Worm (Caenorhabditis elegans) whole organism, midembryonic: ENCODE results near the gene H27A22.1.

Source experiments
- T22C8.4 ChIP-seq: fragments of 200-800 bp; sonication (Bioruptor generic); IDR thresholded peaks from 2 replicates; pipeline ENCODE4 v1.3.6; 2022; ENCODE audit warnings: missing genetic modification characterization, missing compliant biosample characterization
- cog-1 ChIP-seq: sonication (generic microtip); optimal IDR thresholded peaks from 2 replicates; lab custom pipeline; 2016; ENCODE audit warnings: missing genetic modification characterization, missing compliant biosample characterization
- flt-1 ChIP-seq: fragments of 200-800 bp; sonication (Bioruptor generic); IDR thresholded peaks from 2 replicates; pipeline ENCODE4 v1.3.6; 2022; ENCODE audit warnings: missing genetic modification characterization, missing compliant biosample characterization
- klf-2 ChIP-seq: fragments of 200-800 bp; sonication (Bioruptor generic); conservative IDR thresholded peaks from 2 replicates; pipeline ENCODE4 v1.3.6; 2022; ENCODE audit warnings: missing genetic modification reagents, missing genetic modification characterization, missing compliant biosample characterization
- med-1 ChIP-seq: sonication (generic microtip); optimal IDR thresholded peaks from 2 replicates; lab custom pipeline; 2017; ENCODE audit warnings: missing genetic modification characterization, mild to moderate bottlenecking, missing compliant biosample characterization, antibody characterized with exemption, missing genetic modification reagents; ENCODE audit not compliant: insufficient read depth
- ref-1 ChIP-seq: fragments of 200-800 bp; sonication (Bioruptor generic); conservative IDR thresholded peaks from 2 replicates; pipeline ENCODE4 v1.3.6; 2022; ENCODE audit warnings: missing genetic modification reagents, missing genetic modification characterization, missing compliant biosample characterization
- tab-1 ChIP-seq: fragments of 200-800 bp; sonication (Bioruptor generic); IDR thresholded peaks from 2 replicates; pipeline ENCODE4 v1.3.6; 2022; ENCODE audit warnings: missing genetic modification characterization, missing compliant biosample characterization
- ztf-23 ChIP-seq: fragments of 200-800 bp; sonication (Bioruptor generic); IDR thresholded peaks from 2 replicates; pipeline ENCODE4 v1.3.6; 2022; ENCODE audit warnings: missing genetic modification reagents, missing genetic modification characterization, missing compliant biosample characterization
- ztf-29 ChIP-seq: fragments of 200-800 bp; sonication (Bioruptor generic); IDR thresholded peaks from 2 replicates; pipeline ENCODE4 v1.3.6; 2022; ENCODE audit warnings: missing genetic modification reagents, missing genetic modification characterization, missing compliant biosample characterization

H27A22.1 gene

ce11 chrV:10602051-10602937 lies at the start of gene H27A22.1:
Gene H27A22.1 (plus strand): TSS chrV:10602555.
- TF ChIP-seq ztf-23 (no peak), klf-2 (GFP tag; lab: Robert Waterston, UW) (no peak)

ce11 chrV:10555239-10555638 lies 47.1 kb upstream of the H27A22.1 start, which contains the start of gene F32G8.3:
Gene F32G8.3 (minus strand): TSS chrV:10555339.
- TF ChIP-seq ref-1 (GFP tag; lab: Robert Waterston, UW) (no peak), med-1 (no peak), flt-1 (GFP tag; lab: Robert Waterston, UW) (no peak), klf-2 (GFP tag; lab: Robert Waterston, UW) (no peak), cog-1 (tag; lab: Kevin White, UChicago) (no peak), ztf-29 (GFP tag; lab: Robert Waterston, UW) (no peak), tab-1 (GFP tag; lab: Robert Waterston, UW) (no peak), ztf-23 (no peak), T22C8.4 (GFP tag; lab: Robert Waterston, UW) (no peak)

ce11 chrV:10556362-10556761 lies 46.0 kb upstream of the H27A22.1 start:
- no peak for TF ChIP-seq ztf-23
- no peak for TF ChIP-seq flt-1 (GFP tag; lab: Robert Waterston, UW)
- no peak for TF ChIP-seq klf-2 (GFP tag; lab: Robert Waterston, UW)
- TF ChIP-seq tab-1 (GFP tag; lab: Robert Waterston, UW), result no peak
- TF ChIP-seq ztf-29 (GFP tag; lab: Robert Waterston, UW), result no peak
- no peak for TF ChIP-seq T22C8.4 (GFP tag; lab: Robert Waterston, UW)
- no peak for TF ChIP-seq cog-1 (tag; lab: Kevin White, UChicago)
- TF ChIP-seq ref-1 (GFP tag; lab: Robert Waterston, UW), result no peak
- no peak for TF ChIP-seq med-1

- TF ChIP-seq ztf-23 (no peak), ztf-29 (GFP tag; lab: Robert Waterston, UW) (no peak), T22C8.4 (GFP tag; lab: Robert Waterston, UW) (no peak), flt-1 (GFP tag; lab: Robert Waterston, UW) (no peak), med-1 (no peak), ref-1 (GFP tag; lab: Robert Waterston, UW) (no peak), tab-1 (GFP tag; lab: Robert Waterston, UW) (no peak), klf-2 (GFP tag; lab: Robert Waterston, UW) (no peak), cog-1 (tag; lab: Kevin White, UChicago) (no peak)
These were observed 45.3 kb upstream of the H27A22.1 start for ce11 chrV:10557094-10557493.

- no peak for TF ChIP-seq ref-1 (GFP tag; lab: Robert Waterston, UW)
- TF ChIP-seq ztf-23, result no peak
- TF ChIP-seq cog-1 (tag; lab: Kevin White, UChicago), result no peak
- TF ChIP-seq klf-2 (GFP tag; lab: Robert Waterston, UW), result no peak
These were observed 44.7 kb upstream of the H27A22.1 start, which contains the start of gene best-14 for ce11 chrV:10557676-10558075. Gene best-14 (plus strand): TSS chrV:10557976.

- TF ChIP-seq tab-1 (GFP tag; lab: Robert Waterston, UW) (no peak), klf-2 (GFP tag; lab: Robert Waterston, UW) (no peak), ztf-29 (GFP tag; lab: Robert Waterston, UW) (no peak), cog-1 (tag; lab: Kevin White, UChicago) (no peak), T22C8.4 (GFP tag; lab: Robert Waterston, UW) (no peak), ztf-23 (no peak), flt-1 (GFP tag; lab: Robert Waterston, UW) (no peak), med-1 (no peak), ref-1 (GFP tag; lab: Robert Waterston, UW) (no peak)
These were observed 41.7 kb upstream of the H27A22.1 start, which contains the start of gene col-152 for ce11 chrV:10560621-10561020. Gene col-152 (plus strand): TSS chrV:10560921.

ce11 chrV:10561632-10562031 lies 40.7 kb upstream of the H27A22.1 start:
- no peak for TF ChIP-seq tab-1 (GFP tag; lab: Robert Waterston, UW)
- TF ChIP-seq klf-2 (GFP tag; lab: Robert Waterston, UW), result no peak
- TF ChIP-seq flt-1 (GFP tag; lab: Robert Waterston, UW), result no peak
- TF ChIP-seq T22C8.4 (GFP tag; lab: Robert Waterston, UW), result no peak
- TF ChIP-seq cog-1 (tag; lab: Kevin White, UChicago), result no peak
- TF ChIP-seq ztf-29 (GFP tag; lab: Robert Waterston, UW), result no peak
- no peak for TF ChIP-seq ref-1 (GFP tag; lab: Robert Waterston, UW)
- no peak for TF ChIP-seq ztf-23
- TF ChIP-seq med-1, result no peak

ce11 chrV:10562817-10563216 lies 39.5 kb upstream of the H27A22.1 start:
- TF ChIP-seq flt-1 (GFP tag; lab: Robert Waterston, UW) (no peak), tab-1 (GFP tag; lab: Robert Waterston, UW) (no peak), ref-1 (GFP tag; lab: Robert Waterston, UW) (no peak)

- TF ChIP-seq T22C8.4 (GFP tag; lab: Robert Waterston, UW) (no peak), ref-1 (GFP tag; lab: Robert Waterston, UW) (no peak), cog-1 (tag; lab: Kevin White, UChicago) (no peak), med-1 (no peak), ztf-23 (no peak), klf-2 (GFP tag; lab: Robert Waterston, UW) (no peak), tab-1 (GFP tag; lab: Robert Waterston, UW) (no peak), ztf-29 (GFP tag; lab: Robert Waterston, UW) (no peak), flt-1 (GFP tag; lab: Robert Waterston, UW) (no peak)
These were observed 38.2 kb upstream of the H27A22.1 start for ce11 chrV:10564140-10564539.
